Worm (Caenorhabditis elegans): ENCODE data around the gene F39H12.3.

DNA sequence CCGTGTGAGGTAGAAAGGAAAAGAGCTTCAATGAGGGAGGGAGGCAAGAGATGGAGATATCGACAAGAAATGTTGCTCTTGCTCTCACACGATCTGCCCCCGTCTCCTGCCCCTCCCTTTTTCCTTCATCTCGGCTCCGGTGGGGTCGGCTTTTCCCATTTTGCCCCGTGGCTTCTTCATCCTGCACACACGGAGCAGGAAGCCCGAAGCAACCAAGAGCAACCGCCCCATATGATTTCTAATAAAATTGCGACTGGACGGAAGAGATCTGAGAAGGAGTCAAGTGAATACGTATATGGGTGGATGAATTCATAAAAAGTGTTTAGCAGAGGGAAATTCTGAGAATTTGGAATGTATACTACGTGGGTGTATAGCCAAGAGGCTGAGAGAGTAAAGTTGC, 3.4 kb upstream of the F39H12.3 start:
- TF ChIP-seq ets-7 (tag; optimal IDR thresholded peaks at IDR 0.05), result no peak
- TF ChIP-seq aly-1 (tag; optimal IDR thresholded peaks at IDR 0.05), result no peak
- no peak for TF ChIP-seq flt-1 (GFP tag; IDR thresholded peaks at IDR 0.05)
- no peak for TF ChIP-seq B0310.2 (tag; optimal IDR thresholded peaks at IDR 0.05)
- TF ChIP-seq ama-1 (optimal IDR thresholded peaks at IDR 0.05), result no peak
- TF ChIP-seq hmbx-1 (tag; optimal IDR thresholded peaks at IDR 0.05), result no peak
- TF ChIP-seq scrt-1 (GFP tag; IDR thresholded peaks at IDR 0.05), result no peak
